Fruit fly (Drosophila melanogaster): ENCODE measurements around the gene CG13698.

The CG13698 gene

DNA sequence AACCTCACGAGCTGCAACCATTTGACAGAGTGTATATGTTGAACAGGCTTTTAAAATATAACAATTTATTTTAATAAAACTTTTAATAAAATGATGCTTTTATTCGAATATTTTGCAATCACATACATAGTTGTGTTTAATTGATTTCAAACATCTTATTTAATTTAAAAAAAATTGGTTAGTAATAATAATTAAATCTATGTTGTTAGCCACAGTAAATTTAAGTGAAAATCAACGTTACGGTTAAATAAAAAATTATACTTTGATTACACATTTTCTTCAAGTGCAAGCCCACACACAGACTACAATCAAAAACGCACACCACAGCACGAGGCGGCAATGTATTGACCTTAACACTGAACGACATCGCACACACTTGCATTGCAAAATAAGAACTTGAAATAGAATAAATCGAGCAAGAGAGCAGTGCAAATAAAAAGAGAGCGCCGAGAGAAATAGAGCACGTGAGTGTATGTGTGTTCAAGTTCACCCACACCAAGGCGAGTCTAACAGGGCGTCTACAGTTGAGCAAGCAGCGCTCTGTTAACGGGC lies 42.9 kb downstream of the CG13698 start (continued):
- TF ChIP-seq lz (GFP tag; optimal IDR thresholded peaks at IDR 0.05) (no peak), dsx (GFP tag; optimal IDR thresholded peaks at IDR 0.05; ENCODE audit: poor library complexity, severe bottlenecking) (peak; percentile 85), CG9139 (GFP tag; optimal IDR thresholded peaks at IDR 0.05) (peak; percentile 49), CG11762 (GFP tag; optimal IDR thresholded peaks at IDR 0.05; ENCODE audit: insufficient read depth) (peak; percentile 35), fkh (GFP tag; optimal IDR thresholded peaks at IDR 0.05) (peak; percentile 85), acj6 (GFP tag; optimal IDR thresholded peaks at IDR 0.05) (peak; percentile 56), CG6163 (GFP tag; IDR thresholded peaks at IDR 0.05) (peak; percentile 77), Hr4 (GFP tag; optimal IDR thresholded peaks at IDR 0.05) (peak; percentile 73), Sox102F (GFP tag; optimal IDR thresholded peaks at IDR 0.05) (peak; percentile 52), CG10669 (GFP tag; optimal IDR thresholded peaks at IDR 0.05) (peak; percentile 73), Hr38 (GFP tag; optimal IDR thresholded peaks at IDR 0.05) (no peak), CG4318 (GFP tag; optimal IDR thresholded peaks at IDR 0.05) (peak; percentile 63), CG7368 (GFP tag; optimal IDR thresholded peaks at IDR 0.05) (peak; percentile 1), CG8319 (GFP tag; optimal IDR thresholded peaks at IDR 0.05) (peak; percentile 13), CG1621 (tag; optimal IDR thresholded peaks at IDR 0.05) (peak; percentile 82), dac (GFP tag; optimal IDR thresholded peaks at IDR 0.05) (peak; percentile 48), CG11902 (GFP tag; optimal IDR thresholded peaks at IDR 0.05) (no peak), vri (GFP tag; optimal IDR thresholded peaks at IDR 0.05) (peak; percentile 66), CG6276 (GFP tag; optimal IDR thresholded peaks at IDR 0.05) (peak; percentile 65), Sox15 (GFP tag; optimal IDR thresholded peaks at IDR 0.05) (peak; percentile 18), CG31627 (GFP tag; optimal IDR thresholded peaks at IDR 0.05) (peak; percentile 13), svp (GFP tag) (peak; percentile 98), CG6792 (GFP tag; optimal IDR thresholded peaks at IDR 0.05) (peak; percentile 64), ss (GFP tag; optimal IDR thresholded peaks at IDR 0.05) (peak; percentile 84 to 88), Sox14 (GFP tag; optimal IDR thresholded peaks at IDR 0.05) (peak; percentile 75), fd59A (GFP tag; optimal IDR thresholded peaks at IDR 0.05) (peak; percentile 72), CG15336 (GFP tag; IDR thresholded peaks at IDR 0.05) (peak; percentile 77), CG16779 (tag; optimal IDR thresholded peaks at IDR 0.05) (peak; percentile 57), Ets21C (GFP tag; optimal IDR thresholded peaks at IDR 0.05) (no peak), Eip78C (GFP tag) (peak; percentile 90), CG3919 (GFP tag; optimal IDR thresholded peaks at IDR 0.05) (peak; percentile 71), Blimp-1 (GFP tag; optimal IDR thresholded peaks at IDR 0.05) (peak; percentile 35)

DNA sequence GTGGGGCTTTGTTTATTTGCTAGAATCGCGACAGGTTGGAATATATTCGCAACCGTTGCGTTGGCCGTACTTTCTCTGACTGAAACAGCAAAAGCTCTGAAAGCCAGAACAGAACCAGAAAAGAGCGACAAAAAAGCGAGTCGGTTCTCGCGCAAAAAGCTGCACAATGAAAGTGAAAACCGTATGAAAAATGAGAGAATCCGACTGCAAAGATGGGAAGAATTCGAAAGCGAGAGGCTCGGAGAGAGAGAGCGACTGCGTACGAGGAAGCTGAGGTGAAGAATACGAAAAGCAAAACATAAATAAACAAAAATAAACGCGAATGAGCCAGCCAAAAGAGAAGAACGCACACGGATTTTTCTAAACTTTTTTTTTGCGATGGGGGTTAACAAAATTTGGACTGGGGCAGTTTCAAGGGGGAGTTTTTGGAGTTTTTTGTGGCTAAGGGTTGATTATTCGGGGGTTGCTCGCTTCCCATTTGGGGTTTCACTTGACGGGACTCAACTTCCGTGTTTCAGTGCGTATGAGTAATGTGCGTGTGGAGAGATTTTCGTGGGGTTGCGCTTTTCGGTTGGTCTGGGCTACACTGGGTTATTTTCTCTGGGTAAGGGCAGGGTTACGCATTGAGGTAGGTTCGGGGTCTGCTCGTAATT lies 44.1 kb downstream of the CG13698 start:
- TF ChIP-seq Gug (GFP tag; IDR thresholded peaks at IDR 0.05) (no peak), svp (GFP tag) (peak; percentile 31), esn (GFP tag; optimal IDR thresholded peaks at IDR 0.05) (peak; percentile 30), dsx (GFP tag; optimal IDR thresholded peaks at IDR 0.05; ENCODE audit: poor library complexity, severe bottlenecking) (peak; percentile 51), Blimp-1 (GFP tag; optimal IDR thresholded peaks at IDR 0.05) (peak; percentile 98), Eip78C (GFP tag) (peak; percentile 28), CG1621 (tag; optimal IDR thresholded peaks at IDR 0.05) (peak; percentile 12), CG6163 (GFP tag; IDR thresholded peaks at IDR 0.05) (peak; percentile 68; the same call in 2 of the 3 replicates), CG6854 (GFP tag; optimal IDR thresholded peaks at IDR 0.05) (peak; percentile 81), CG3032 (tag; optimal IDR thresholded peaks at IDR 0.05) (peak; percentile 16), ss (GFP tag; optimal IDR thresholded peaks at IDR 0.05) (peak; percentile 62 to 67), spab (GFP tag; optimal IDR thresholded peaks at IDR 0.05) (peak; percentile 13), Met (GFP tag; optimal IDR thresholded peaks at IDR 0.05) (no peak), topi (GFP tag; optimal IDR thresholded peaks at IDR 0.05) (peak; percentile 7), CG4318 (GFP tag; optimal IDR thresholded peaks at IDR 0.05) (no peak), CG3919 (GFP tag; optimal IDR thresholded peaks at IDR 0.05) (peak; percentile 0), CG6276 (GFP tag; optimal IDR thresholded peaks at IDR 0.05) (peak; percentile 49), Sox102F (GFP tag; optimal IDR thresholded peaks at IDR 0.05) (peak; percentile 67), CG16779 (tag; optimal IDR thresholded peaks at IDR 0.05) (peak; percentile 32), CG8632 (GFP tag; optimal IDR thresholded peaks at IDR 0.05) (peak; percentile 25), Lpt (GFP tag; optimal IDR thresholded peaks at IDR 0.05) (no peak), CG9139 (GFP tag; optimal IDR thresholded peaks at IDR 0.05) (peak; percentile 69), CG31627 (GFP tag; optimal IDR thresholded peaks at IDR 0.05) (no peak), Ets21C (GFP tag; optimal IDR thresholded peaks at IDR 0.05) (no peak), fkh (GFP tag; optimal IDR thresholded peaks at IDR 0.05) (no peak), CG32006 (GFP tag; optimal IDR thresholded peaks at IDR 0.05) (peak; percentile 25), CG34406 (GFP tag; optimal IDR thresholded peaks at IDR 0.05) (no peak), CG15336 (GFP tag; IDR thresholded peaks at IDR 0.05) (peak; percentile 44; the same call in 1 of the 2 replicates), CG6808 (GFP tag; optimal IDR thresholded peaks at IDR 0.05) (peak; percentile 64), Eip93F (GFP tag; optimal IDR thresholded peaks at IDR 0.05) (peak; percentile 24), Hr4 (GFP tag; optimal IDR thresholded peaks at IDR 0.05) (no peak), CG10669 (GFP tag; optimal IDR thresholded peaks at IDR 0.05) (peak; percentile 32)

Data from whole organism, prepupa.